Fruit fly (Drosophila melanogaster): Measurements from ENCODE around the gene CG13841.
A peak's percentile ranks its signal among the peaks of the same experiment; 100 is the strongest.

Gene CG13841

DNA sequence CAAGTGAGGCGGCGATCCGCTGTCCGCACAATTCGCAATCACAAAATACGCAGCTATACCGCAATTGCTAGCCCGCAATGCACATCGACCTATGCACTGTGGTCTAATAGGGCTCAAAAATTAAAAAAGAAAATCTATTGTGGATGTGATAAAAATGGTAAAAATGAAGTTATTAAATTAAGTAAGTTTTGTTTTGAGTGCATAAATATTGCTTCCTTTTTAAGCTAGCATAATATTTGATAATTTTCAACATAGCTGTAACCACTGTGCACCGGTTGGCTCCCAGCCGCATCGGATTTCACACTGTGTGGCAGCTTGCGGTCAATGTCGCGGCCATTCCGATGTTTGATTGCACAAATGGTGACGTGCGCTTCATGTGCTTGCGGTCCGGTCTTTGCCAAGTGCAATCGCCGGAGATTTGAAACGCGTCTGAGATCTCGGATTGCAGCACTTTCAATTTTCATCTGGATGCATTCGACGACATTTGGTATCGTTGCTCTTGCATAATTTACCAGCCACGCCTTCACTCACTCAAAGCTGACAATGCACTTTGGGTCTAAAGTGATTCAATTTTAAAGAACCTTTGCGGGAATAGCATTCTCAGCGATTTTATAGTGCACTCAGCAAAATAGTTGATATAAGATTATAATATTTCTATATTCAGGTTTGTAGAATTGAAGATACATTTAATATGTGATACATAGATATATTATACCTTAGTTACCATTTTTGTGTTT, 49.1 kb upstream of the CG13841 start (continued):
- TF ChIP-seq gcm2 (GFP tag; optimal IDR thresholded peaks at IDR 0.05) (no peak), Dip3 (GFP tag; optimal IDR thresholded peaks at IDR 0.05) (no peak), CG8281 (tag; optimal IDR thresholded peaks at IDR 0.05) (no peak), CG5245 (GFP tag; optimal IDR thresholded peaks at IDR 0.05) (no peak), al (GFP tag; IDR thresholded peaks at IDR 0.05) (no peak), CG5953 (GFP tag; IDR thresholded peaks at IDR 0.05) (no peak), Gug (GFP tag; IDR thresholded peaks at IDR 0.05) (no peak), CG11398 (GFP tag; optimal IDR thresholded peaks at IDR 0.05) (no peak), CG18764 (GFP tag; optimal IDR thresholded peaks at IDR 0.05) (no peak), yki (optimal IDR thresholded peaks at IDR 0.05) (no peak), CG15073 (GFP tag; optimal IDR thresholded peaks at IDR 0.05) (no peak), CG7839 (tag; optimal IDR thresholded peaks at IDR 0.05) (peak; percentile 33), bcd (GFP tag; optimal IDR thresholded peaks at IDR 0.05) (no peak), CG15479 (GFP tag; optimal IDR thresholded peaks at IDR 0.05) (no peak), CG10147 (GFP tag; optimal IDR thresholded peaks at IDR 0.05) (no peak), CG10209 (GFP tag; optimal IDR thresholded peaks at IDR 0.05) (no peak), YL-1 (GFP tag; optimal IDR thresholded peaks at IDR 0.05) (no peak), Stat92E (GFP tag; optimal IDR thresholded peaks at IDR 0.05) (no peak), CG17328 (GFP tag; IDR thresholded peaks at IDR 0.05) (0 out of 2 replicates have a peak, but pooled peaks have one; percentile 51), Fer2 (tag; optimal IDR thresholded peaks at IDR 0.05) (no peak), Med (GFP tag) (no peak), cato (GFP tag; optimal IDR thresholded peaks at IDR 0.05; ENCODE audit: borderline replicate concordance) (no peak), ewg (GFP tag; optimal IDR thresholded peaks at IDR 0.05) (no peak), CG13296 (GFP tag; optimal IDR thresholded peaks at IDR 0.05) (no peak), stwl (tag; optimal IDR thresholded peaks at IDR 0.05) (no peak), Elba2 (GFP tag; optimal IDR thresholded peaks at IDR 0.05) (no peak), NfI (GFP tag; optimal IDR thresholded peaks at IDR 0.05) (no peak), CG13424 (tag; optimal IDR thresholded peaks at IDR 0.05) (no peak), MESR4 (GFP tag; optimal IDR thresholded peaks at IDR 0.05) (no peak), CG17359 (tag; optimal IDR thresholded peaks at IDR 0.05) (no peak), bigmax (GFP tag; optimal IDR thresholded peaks at IDR 0.05) (no peak), Dbx (GFP tag; IDR thresholded peaks at IDR 0.05) (no peak), CkIIα-i1 (GFP tag; IDR thresholded peaks at IDR 0.05) (no peak), Hey (tag; optimal IDR thresholded peaks at IDR 0.05) (no peak), Sin3A (optimal IDR thresholded peaks at IDR 0.05) (no peak), CG32532 (GFP tag; IDR thresholded peaks at IDR 0.05) (no peak), p53 (GFP tag; optimal IDR thresholded peaks at IDR 0.05) (no peak), mam (GFP tag; optimal IDR thresholded peaks at IDR 0.05) (no peak), MTF-1 (GFP tag; optimal IDR thresholded peaks at IDR 0.05; ENCODE audit: borderline replicate concordance) (no peak), Nf-YA (GFP tag; IDR thresholded peaks at IDR 0.05) (no peak), CG11560 (tag; IDR thresholded peaks at IDR 0.05) (no peak), fd96Cb (tag; optimal IDR thresholded peaks at IDR 0.05) (peak; percentile 22), Rfx (GFP tag; IDR thresholded peaks at IDR 0.05) (no peak), CG9817 (tag; optimal IDR thresholded peaks at IDR 0.05) (no peak), grau (tag; optimal IDR thresholded peaks at IDR 0.05) (no peak), salm (tag; optimal IDR thresholded peaks at IDR 0.05) (no peak), Drgx (GFP tag; IDR thresholded peaks at IDR 0.05) (peak; percentile 67), CG6654 (GFP tag; optimal IDR thresholded peaks at IDR 0.05) (no peak), HLH54F (GFP tag; optimal IDR thresholded peaks at IDR 0.05) (no peak), CG9797 (GFP tag; optimal IDR thresholded peaks at IDR 0.05) (no peak), CG17568 (GFP tag; optimal IDR thresholded peaks at IDR 0.05) (no peak)
